Worm (Caenorhabditis elegans) whole organism, young adult: Measurements from ENCODE around the gene ZK622.4.

ENCODE experiments used
- B0035.1 ChIP-seq: sonication (generic microtip); optimal IDR thresholded peaks from 2 replicates; lab custom pipeline; 2016; ENCODE audit warnings: missing genetic modification characterization, mild to moderate bottlenecking, missing compliant biosample characterization, missing genotype, missing genetic modification reagents
- B0261.1 ChIP-seq: sonication (generic microtip); optimal IDR thresholded peaks from 2 replicates; lab custom pipeline; 2016; ENCODE audit warnings: mild to moderate bottlenecking, missing genetic modification characterization, moderate library complexity, missing compliant biosample characterization
- B0336.3 ChIP-seq: fragments of 200-800 bp; sonication (Bioruptor generic); IDR thresholded peaks from 2 replicates; pipeline ENCODE4 v1.3.6; 2022; ENCODE audit warnings: missing genetic modification characterization, missing compliant biosample characterization
- K11D2.4 ChIP-seq: fragments of 200-800 bp; sonication (Bioruptor generic); IDR thresholded peaks from 2 replicates; pipeline ENCODE4 v1.3.6; 2022; ENCODE audit warnings: missing genetic modification reagents, missing genetic modification characterization, missing compliant biosample characterization
- T07F8.4 ChIP-seq: sonication (generic microtip); optimal IDR thresholded peaks from 2 replicates; lab custom pipeline; 2016; ENCODE audit warnings: mild to moderate bottlenecking, missing genetic modification characterization, moderate library complexity, missing compliant biosample characterization
- ama-1 ChIP-seq, 3 experiments: fragments of 150-350 bp in 1 of 3; sonication (generic microtip) in 2 of 3; optimal IDR thresholded peaks; 2 replicates each; lab custom pipeline; 2014 to 2018; ENCODE audit warnings: missing biosample characterization in 2 of 3, missing genetic modification characterization in 2 of 3, missing genetic modification reagents in 2 of 3
- attf-3 ChIP-seq: fragments of 200-800 bp; sonication (Bioruptor generic); conservative IDR thresholded peaks from 2 replicates; pipeline ENCODE4 v1.3.6; 2022; ENCODE audit warnings: missing genetic modification reagents, missing genetic modification characterization, missing compliant biosample characterization
- attf-5 ChIP-seq: fragments of 200-800 bp; sonication (Bioruptor generic); optimal IDR thresholded peaks from 2 replicates; lab custom pipeline; 2018; ENCODE audit warnings: mild to moderate bottlenecking, missing genetic modification characterization, missing compliant biosample characterization
- cebp-1 ChIP-seq, 2 experiments: fragments of 200-800 bp in 1 of 2; sonication (Bioruptor generic) in 1 of 2; sonication (generic microtip) in 1 of 2; IDR thresholded peaks in 1 of 2; optimal IDR thresholded peaks in 1 of 2; 2 replicates each; pipeline versions ENCODE4 v1.3.6 to Lab custom; 2017 to 2022; ENCODE audit warnings: missing compliant biosample characterization in 2 of 2, missing genetic modification characterization in 2 of 2, mild to moderate bottlenecking in 1 of 2, missing genetic modification reagents in 1 of 2, moderate library complexity in 1 of 2
- cebp-2 ChIP-seq: fragments of 200-800 bp; sonication (Bioruptor generic); IDR thresholded peaks from 2 replicates; pipeline ENCODE4 v1.3.6; 2022; ENCODE audit warnings: missing genetic modification characterization, missing compliant biosample characterization
- ceh-100 ChIP-seq: fragments of 200-800 bp; sonication (Bioruptor generic); IDR thresholded peaks from 2 replicates; pipeline ENCODE4 v1.3.6; 2022; ENCODE audit warnings: missing genetic modification reagents, missing genetic modification characterization, missing compliant biosample characterization
- die-1 ChIP-seq: sonication (generic microtip); optimal IDR thresholded peaks from 2 replicates; lab custom pipeline; 2016; ENCODE audit warnings: missing genotype, mild to moderate bottlenecking, missing genetic modification characterization, missing compliant biosample characterization
- dox-1 ChIP-seq: fragments of 200-800 bp; sonication (Bioruptor generic); IDR thresholded peaks from 2 replicates; pipeline ENCODE4 v1.3.6; 2022; ENCODE audit warnings: missing genetic modification reagents, missing genetic modification characterization, missing compliant biosample characterization
- dpff-1 ChIP-seq: sonication (generic microtip); optimal IDR thresholded peaks from 2 replicates; lab custom pipeline; 2017; ENCODE audit warnings: mild to moderate bottlenecking, missing genetic modification characterization, missing compliant biosample characterization
- egl-44 ChIP-seq: fragments of 200-800 bp; sonication (Bioruptor generic); IDR thresholded peaks from 2 replicates; pipeline ENCODE4 v1.3.6; 2022; ENCODE audit warnings: missing genetic modification reagents, missing genetic modification characterization, missing compliant biosample characterization
- ets-4 ChIP-seq: fragments of 200-800 bp; sonication (Bioruptor generic); optimal IDR thresholded peaks from 2 replicates; lab custom pipeline; 2018; ENCODE audit warnings: mild to moderate bottlenecking, missing genetic modification characterization, missing compliant biosample characterization
- hlh-26 ChIP-seq: fragments of 200-800 bp; sonication (Bioruptor generic); conservative IDR thresholded peaks from 2 replicates; pipeline ENCODE4 v1.3.6; 2022; ENCODE audit warnings: missing genetic modification reagents, missing genetic modification characterization, missing compliant biosample characterization
- let-607 ChIP-seq, 2 experiments: fragments of 200-800 bp in 1 of 2; sonication (Bioruptor generic) in 1 of 2; sonication (generic microtip) in 1 of 2; optimal IDR thresholded peaks; 2 replicates each; lab custom pipeline; 2016 to 2018; ENCODE audit warnings: mild to moderate bottlenecking in 2 of 2, missing compliant biosample characterization in 2 of 2, missing genetic modification characterization in 2 of 2, moderate library complexity in 2 of 2, missing genotype in 1 of 2
- lin-35 ChIP-seq, 3 experiments: fragments of 150-350 bp in 2 of 3; sonication (generic microtip) in 1 of 3; optimal IDR thresholded peaks; 2 replicates each; lab custom pipeline; 2014 to 2018; ENCODE audit warnings: missing biosample characterization in 3 of 3, missing genetic modification characterization in 3 of 3, missing genetic modification reagents in 3 of 3
- lsy-27 ChIP-seq: sonication (generic microtip); optimal IDR thresholded peaks from 2 replicates; lab custom pipeline; 2017; ENCODE audit warnings: missing genetic modification characterization, mild to moderate bottlenecking, missing compliant biosample characterization, antibody characterized with exemption, missing genotype, borderline replicate concordance; ENCODE audit not compliant: insufficient read depth
- madf-3 ChIP-seq: fragments of 200-800 bp; sonication (Bioruptor generic); IDR thresholded peaks from 2 replicates; pipeline ENCODE4 v1.3.6; 2022; ENCODE audit warnings: missing genetic modification reagents, missing genetic modification characterization, missing compliant biosample characterization
- mcd-1 ChIP-seq: fragments of 200-800 bp; sonication (Bioruptor generic); IDR thresholded peaks from 2 replicates; pipeline ENCODE4 v1.3.6; 2022; ENCODE audit warnings: missing genetic modification reagents, missing genetic modification characterization, missing compliant biosample characterization
- mes-4 ChIP-seq: sonication (generic microtip); optimal IDR thresholded peaks from 2 replicates; lab custom pipeline; 2016; ENCODE audit warnings: missing genotype, missing genetic modification characterization, missing compliant biosample characterization
- nfya-1 ChIP-seq: sonication (generic microtip); optimal IDR thresholded peaks from 2 replicates; lab custom pipeline; 2017; ENCODE audit warnings: antibody characterized with exemption, missing compliant biosample characterization, missing genetic modification characterization, borderline replicate concordance; ENCODE audit not compliant: insufficient read depth
- nhr-80 ChIP-seq: sonication (generic microtip); optimal IDR thresholded peaks from 2 replicates; lab custom pipeline; 2016; ENCODE audit warnings: missing genetic modification characterization, missing compliant biosample characterization
- nhr-90 ChIP-seq: sonication (generic microtip); optimal IDR thresholded peaks from 2 replicates; lab custom pipeline; 2016; ENCODE audit warnings: missing genotype, mild to moderate bottlenecking, missing genetic modification characterization, missing compliant biosample characterization
- pbrm-1 ChIP-seq: fragments of 200-800 bp; sonication (Bioruptor generic); IDR thresholded peaks from 2 replicates; pipeline ENCODE4 v1.3.6; 2022; ENCODE audit warnings: missing genetic modification reagents, missing genetic modification characterization, missing compliant biosample characterization
- rcor-1 ChIP-seq: fragments of 200-800 bp; sonication (Bioruptor generic); IDR thresholded peaks from 2 replicates; pipeline ENCODE4 v1.3.6; 2022; ENCODE audit warnings: missing genetic modification reagents, missing genetic modification characterization, missing compliant biosample characterization
- snpc-1.3 ChIP-seq: sonication (generic microtip); optimal IDR thresholded peaks from 2 replicates; lab custom pipeline; 2017; ENCODE audit warnings: missing genetic modification characterization, mild to moderate bottlenecking, missing compliant biosample characterization, antibody characterized with exemption, moderate library complexity, missing genotype, missing genetic modification reagents; ENCODE audit not compliant: insufficient read depth
- unc-130 ChIP-seq: sonication (generic microtip); optimal IDR thresholded peaks from 2 replicates; lab custom pipeline; 2016; ENCODE audit warnings: missing genetic modification reagents, missing genetic modification characterization, missing compliant biosample characterization
- ztf-3 ChIP-seq: fragments of 200-800 bp; sonication (Bioruptor generic); optimal IDR thresholded peaks from 2 replicates; lab custom pipeline; 2018; ENCODE audit warnings: mild to moderate bottlenecking, missing genetic modification characterization, missing compliant biosample characterization
- ztf-6 ChIP-seq: fragments of 200-800 bp; sonication (Bioruptor generic); IDR thresholded peaks from 2 replicates; pipeline ENCODE4 v1.3.6; 2022; ENCODE audit warnings: missing genetic modification reagents, missing genetic modification characterization, missing compliant biosample characterization

ZK622.4 gene

ce11 chrII:5255435-5255834, 37.1 kb upstream of the ZK622.4 start, which contains the start of gene frpr-4:
TSS of gene frpr-4 (minus strand) at chrII:5255535.
- TF ChIP-seq ets-4 (GFP tag; lab: Kevin White, UChicago) (no peak), rcor-1 (no peak)

DNA sequence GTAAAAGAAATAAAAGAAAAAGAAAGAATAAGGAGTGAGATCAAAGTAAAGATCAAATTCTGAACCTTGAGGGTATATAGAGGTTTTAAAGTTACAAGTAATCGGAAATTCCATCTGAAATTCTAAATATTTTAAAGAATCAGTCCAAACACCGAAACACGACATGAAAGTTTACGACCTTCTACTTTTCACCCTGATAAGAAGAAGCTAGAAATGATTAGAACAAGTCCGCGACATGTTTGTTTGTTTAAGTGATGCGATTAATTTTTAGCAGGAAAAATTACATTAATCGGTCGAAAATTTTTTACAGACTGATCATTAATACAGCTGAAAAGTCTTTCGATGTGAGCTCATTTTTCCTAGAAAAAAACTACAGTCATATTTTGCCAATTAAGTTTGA, 27.9 kb upstream of the ZK622.4 start:
- TF ChIP-seq lsy-27 (no peak), cebp-1 (GFP tag; IDR thresholded peaks at IDR 0.05; lab: Robert Waterston, UW) (no peak), cebp-1 (tag; optimal IDR thresholded peaks at IDR 0.05; lab: Kevin White, UChicago) (no peak), ama-1 (optimal IDR thresholded peaks at IDR 0.05; lab: Kevin White, UChicago) (no peak), ama-1 (GFP tag; optimal IDR thresholded peaks at IDR 0.05; lab: Kevin White, UChicago) (no peak), cebp-2 (no peak), attf-5 (GFP tag; lab: Kevin White, UChicago) (no peak), ztf-6 (GFP tag; lab: Robert Waterston, UW) (no peak), madf-3 (GFP tag; lab: Robert Waterston, UW) (no peak), pbrm-1 (GFP tag; lab: Robert Waterston, UW) (no peak), egl-44 (GFP tag; lab: Robert Waterston, UW) (no peak), dpff-1 (tag; lab: Kevin White, UChicago) (no peak), attf-3 (no peak), T07F8.4 (tag; lab: Kevin White, UChicago) (no peak), K11D2.4 (GFP tag; lab: Robert Waterston, UW) (no peak), hlh-26 (GFP tag; lab: Robert Waterston, UW) (no peak), ceh-100 (no peak)

DNA sequence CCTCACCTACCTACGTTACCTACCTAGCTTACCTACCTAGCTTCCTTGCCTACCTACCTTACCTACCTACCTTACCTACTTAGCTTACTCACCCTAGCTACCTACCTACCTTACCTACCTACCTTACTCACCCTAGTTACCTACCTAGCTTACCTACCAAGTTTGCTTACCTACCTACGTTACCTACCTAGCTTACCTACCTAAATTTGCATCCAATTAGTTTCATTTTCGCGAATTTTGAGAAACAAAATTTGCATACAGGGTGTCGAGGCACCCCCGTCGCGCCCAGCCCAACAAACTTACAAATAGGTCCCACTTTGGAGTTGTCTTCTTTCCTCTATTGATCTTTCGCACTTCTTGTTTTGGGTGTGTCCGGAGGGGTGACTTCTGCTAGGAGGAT, 23.5 kb upstream of the ZK622.4 start:
- TF ChIP-seq mes-4 (tag; lab: Kevin White, UChicago) (no peak), ztf-3 (GFP tag; lab: Kevin White, UChicago) (no peak), ama-1 (optimal IDR thresholded peaks at IDR 0.05; lab: Kevin White, UChicago) (no peak), ama-1 (GFP tag; optimal IDR thresholded peaks at IDR 0.05; lab: Kevin White, UChicago) (no peak), lin-35 (GFP tag; optimal IDR thresholded peaks at IDR 0.05; lab: Kevin White, UChicago) (no peak), B0336.3 (GFP tag; lab: Robert Waterston, UW) (no peak), B0035.1 (tag; lab: Kevin White, UChicago) (no peak), let-607 (tag; optimal IDR thresholded peaks at IDR 0.05; lab: Kevin White, UChicago) (no peak), egl-44 (GFP tag; lab: Robert Waterston, UW) (no peak), lsy-27 (no peak), nhr-90 (tag; lab: Kevin White, UChicago) (no peak), nfya-1 (tag; lab: Kevin White, UChicago) (no peak), unc-130 (GFP tag; lab: Kevin White, UChicago) (no peak), mcd-1 (no peak), dox-1 (GFP tag; lab: Robert Waterston, UW) (no peak), cebp-1 (GFP tag; IDR thresholded peaks at IDR 0.05; lab: Robert Waterston, UW) (no peak), cebp-1 (tag; optimal IDR thresholded peaks at IDR 0.05; lab: Kevin White, UChicago) (no peak), B0261.1 (tag; lab: Kevin White, UChicago) (no peak), ets-4 (GFP tag; lab: Kevin White, UChicago) (no peak), die-1 (tag; lab: Kevin White, UChicago) (no peak), snpc-1.3 (tag; lab: Kevin White, UChicago) (no peak), nhr-80 (no peak)
